Worm (Caenorhabditis elegans) whole organism, early embryonic: Measurements from ENCODE around the gene sem-5.

Experiments
- B0310.2 ChIP-seq: sonication (generic microtip); optimal IDR thresholded peaks from 2 replicates; lab custom pipeline; 2016; ENCODE audit warnings: mild to moderate bottlenecking, missing genetic modification characterization, missing compliant biosample characterization
- aly-1 ChIP-seq: sonication (generic microtip); optimal IDR thresholded peaks from 2 replicates; lab custom pipeline; 2016; ENCODE audit warnings: missing genetic modification characterization, missing compliant biosample characterization
- ama-1 ChIP-seq: fragments of 150-350 bp; optimal IDR thresholded peaks from 2 replicates; lab custom pipeline; 2014
- ceh-36 ChIP-seq: sonication (generic microtip); optimal IDR thresholded peaks from 2 replicates; lab custom pipeline; 2016; ENCODE audit warnings: missing genetic modification characterization, inconsistent platforms, missing compliant biosample characterization
- hmg-4 ChIP-seq: fragments of 200-800 bp; sonication (Bioruptor generic); optimal IDR thresholded peaks from 2 replicates; lab custom pipeline; 2018; ENCODE audit warnings: mild to moderate bottlenecking, missing genetic modification characterization, missing compliant biosample characterization
- hnd-1 ChIP-seq: sonication (generic microtip); optimal IDR thresholded peaks from 2 replicates; lab custom pipeline; 2016; ENCODE audit warnings: missing genetic modification characterization, missing compliant biosample characterization
- sea-1 ChIP-seq: fragments of 200-800 bp; sonication (Bioruptor generic); conservative IDR thresholded peaks from 2 replicates; pipeline ENCODE4 v1.3.6; 2022; ENCODE audit warnings: missing genetic modification characterization, missing compliant biosample characterization

- TF ChIP-seq B0310.2, result no peak
- no peak for TF ChIP-seq ama-1
- no peak for TF ChIP-seq hmg-4 (GFP tag; lab: Kevin White, UChicago)
- no peak for TF ChIP-seq sea-1 (GFP tag; lab: Robert Waterston, UW)
- no peak for TF ChIP-seq ceh-36 (tag; lab: Kevin White, UChicago)
- no peak for TF ChIP-seq aly-1
- TF ChIP-seq hnd-1 (tag; lab: Kevin White, UChicago), result no peak
Measured at ce11 chrX:7956449-7956848, 5.1 kb downstream of the sem-5 start.
